Worm (Caenorhabditis elegans): Measurements from ENCODE around the gene Y108G3AL.2.

ce11 chrV:122249-122648 lies 44.5 kb upstream of the Y108G3AL.2 start:
- TF ChIP-seq flt-1 (GFP tag; IDR thresholded peaks at IDR 0.05) (no peak), T22C8.4 (GFP tag; IDR thresholded peaks at IDR 0.05) (no peak), cog-1 (tag; optimal IDR thresholded peaks at IDR 0.05) (no peak), ztf-29 (GFP tag; IDR thresholded peaks at IDR 0.05) (no peak), ztf-23 (GFP tag; IDR thresholded peaks at IDR 0.05) (no peak), tab-1 (GFP tag; IDR thresholded peaks at IDR 0.05) (no peak), med-1 (GFP tag; optimal IDR thresholded peaks at IDR 0.05; ENCODE audit: insufficient read depth) (no peak)
